Worm (Caenorhabditis elegans) whole organism, late embryonic: Measurements from ENCODE around the gene C27H5.6.

ENCODE experiments used
- ceh-48 ChIP-seq: sonication (generic microtip); optimal IDR thresholded peaks from 2 replicates; lab custom pipeline; 2016; ENCODE audit warnings: missing genetic modification characterization, inconsistent platforms, missing compliant biosample characterization
- dmd-4 ChIP-seq: sonication (generic microtip); optimal IDR thresholded peaks from 2 replicates; lab custom pipeline; 2016; ENCODE audit warnings: borderline replicate concordance, missing genetic modification characterization, missing compliant biosample characterization
- ets-4 ChIP-seq: sonication (generic microtip); optimal IDR thresholded peaks from 2 replicates; lab custom pipeline; 2016; ENCODE audit warnings: missing genetic modification characterization, missing compliant biosample characterization
- fkh-10 ChIP-seq: fragments of 150-350 bp; optimal IDR thresholded peaks from 2 replicates; lab custom pipeline; 2014; ENCODE audit warnings: missing biosample characterization, missing genetic modification reagents, missing genetic modification characterization
- pax-1 ChIP-seq: fragments of 150-350 bp; optimal IDR thresholded peaks from 2 replicates; lab custom pipeline; 2014; ENCODE audit warnings: missing biosample characterization, missing genetic modification characterization
- pha-2 ChIP-seq: sonication (generic microtip); optimal IDR thresholded peaks from 2 replicates; lab custom pipeline; 2017; ENCODE audit warnings: mild to moderate bottlenecking, missing genetic modification characterization, missing compliant biosample characterization
- pqm-1 ChIP-seq: sonication (generic microtip); optimal IDR thresholded peaks from 2 replicates; lab custom pipeline; 2016; ENCODE audit warnings: missing genetic modification characterization, missing compliant biosample characterization
- sox-2 ChIP-seq: fragments of 200-800 bp; sonication (Bioruptor generic); IDR thresholded peaks from 2 replicates; pipeline ENCODE4 v1.3.6; 2022; ENCODE audit warnings: missing genetic modification reagents, missing genetic modification characterization, missing compliant biosample characterization
- sox-4 ChIP-seq: sonication (generic microtip); optimal IDR thresholded peaks from 2 replicates; lab custom pipeline; 2017; ENCODE audit warnings: mild to moderate bottlenecking, missing genetic modification characterization, inconsistent platforms, missing compliant biosample characterization
- tbx-2 ChIP-seq: sonication (generic microtip); optimal IDR thresholded peaks from 2 replicates; lab custom pipeline; 2016; ENCODE audit warnings: missing genetic modification characterization, missing compliant biosample characterization

DNA sequence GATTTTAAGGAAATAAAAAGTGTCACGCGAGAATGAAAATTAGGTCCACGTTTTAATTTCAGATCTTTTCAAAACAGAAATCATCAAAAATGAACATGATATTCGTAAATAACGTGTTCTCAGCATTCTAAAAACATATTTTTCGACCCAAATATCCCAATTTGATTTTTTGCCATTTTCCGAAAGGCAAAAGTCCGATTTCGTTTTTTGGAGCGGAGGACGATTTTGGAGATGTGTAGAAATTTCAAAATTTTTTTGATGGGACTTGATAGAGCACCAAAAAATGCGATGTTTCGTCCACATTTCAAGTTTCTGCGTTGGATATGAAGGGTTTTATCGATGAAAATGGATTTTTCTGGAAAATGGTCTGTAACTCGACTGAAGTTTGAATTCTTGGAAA is 43.7 kb upstream of the C27H5.6 start:
- TF ChIP-seq pha-2 (tag; lab: Kevin White, UChicago) (no peak), sox-2 (no peak), fkh-10 (GFP tag; lab: Kevin White, UChicago) (no peak), tbx-2 (tag; lab: Kevin White, UChicago) (no peak), pqm-1 (tag; lab: Kevin White, UChicago) (no peak), ets-4 (tag; lab: Kevin White, UChicago) (no peak), ceh-48 (tag; lab: Kevin White, UChicago) (no peak), pax-1 (tag; lab: Kevin White, UChicago) (no peak), dmd-4 (no peak), sox-4 (tag; lab: Kevin White, UChicago) (no peak)
